Fruit fly (Drosophila melanogaster) Kc167 (cell line): ENCODE data around the gene fau.
A peak's percentile ranks its signal among the peaks of the same experiment; 100 is the strongest.

ENCODE experiments used
- Myc ChIP-seq: fragments of >200 bp; optimal IDR thresholded peaks from 2 replicates; lab custom pipeline; 2017; ENCODE audit warnings: missing external identifiers
- Sin3A ChIP-seq: fragments of >200 bp; optimal IDR thresholded peaks from 2 replicates; lab custom pipeline; 2018; ENCODE audit warnings: missing external identifiers
- h ChIP-seq: fragments of >200 bp; optimal IDR thresholded peaks from 3 replicates; lab custom pipeline; 2018; ENCODE audit warnings: missing external identifiers
- insv ChIP-seq: fragments of >200 bp; optimal IDR thresholded peaks from 3 replicates; lab custom pipeline; 2018; ENCODE audit warnings: missing external identifiers
- psq ChIP-seq: fragments of >200 bp; optimal IDR thresholded peaks from 2 replicates; lab custom pipeline; 2017; ENCODE audit warnings: missing external identifiers
- ttk ChIP-seq: sonication (Bioruptor generic); optimal IDR thresholded peaks from 2 replicates; lab custom pipeline; 2017; ENCODE audit warnings: missing external identifiers

fau gene

DNA sequence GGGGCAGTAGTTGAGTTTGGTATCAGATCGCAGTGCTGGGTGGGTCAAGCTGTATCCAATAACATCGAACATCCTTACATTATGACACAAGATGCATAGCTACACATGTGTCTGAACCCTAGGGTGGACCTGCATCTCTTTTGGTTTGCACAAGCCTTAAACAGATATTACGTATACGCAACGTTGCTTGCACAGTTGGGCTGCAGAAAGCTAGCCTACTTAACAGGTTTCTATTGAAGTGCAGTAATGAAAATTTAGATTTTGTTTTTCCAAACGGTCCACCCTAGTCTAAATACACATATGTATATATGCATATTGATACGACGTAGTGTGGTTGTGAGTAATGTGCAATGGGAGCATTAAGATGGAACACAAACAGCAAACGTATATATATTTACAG, 1.9 kb downstream of the fau start:
- TF ChIP-seq psq (lab: Kevin White, UChicago) (no peak), Myc (lab: Kevin White, UChicago) (no peak), insv (lab: Kevin White, UChicago) (no peak), h (no peak), Sin3A (lab: Kevin White, UChicago) (no peak), ttk (lab: Kevin White, UChicago) (no peak)

DNA sequence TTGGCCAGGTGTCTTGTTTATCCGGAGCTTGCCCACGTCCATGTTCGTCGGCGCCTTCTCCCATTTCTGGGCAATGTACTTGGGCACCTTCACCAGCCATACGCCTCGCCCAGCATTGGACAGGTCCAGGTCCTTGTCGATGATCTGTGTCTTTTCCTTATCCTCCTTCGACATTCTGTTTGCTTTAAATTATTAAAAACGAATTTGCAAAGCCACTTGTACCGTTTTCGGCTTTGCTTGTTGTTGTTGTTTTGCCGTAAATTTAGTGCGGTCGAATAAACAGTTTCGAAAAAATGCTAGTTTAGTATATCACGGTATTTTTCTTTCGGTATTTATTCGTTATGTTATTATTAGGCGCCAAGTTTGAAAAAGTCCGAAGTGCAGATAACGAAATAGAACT, 9.6 kb downstream of the fau start, which contains the start of gene TfIIFbeta:
Gene TfIIFbeta, minus strand, starts transcription at position 279 of the 400 bp plus-strand sequence.
- TF ChIP-seq psq (lab: Kevin White, UChicago), result no peak
- TF ChIP-seq insv (lab: Kevin White, UChicago), result no peak
- no peak for TF ChIP-seq ttk (lab: Kevin White, UChicago)
- no peak for TF ChIP-seq h
- no peak for TF ChIP-seq Myc (lab: Kevin White, UChicago)
- no peak for TF ChIP-seq Sin3A (lab: Kevin White, UChicago)

- TF ChIP-seq Myc (lab: Kevin White, UChicago), result no peak
- no peak for TF ChIP-seq Sin3A (lab: Kevin White, UChicago)
- TF ChIP-seq psq (lab: Kevin White, UChicago), result no peak
- no peak for TF ChIP-seq insv (lab: Kevin White, UChicago)
- TF ChIP-seq ttk (lab: Kevin White, UChicago), result no peak
- no peak for TF ChIP-seq h
Measured at dm6 chr3R:10761980-10762379, 15.2 kb downstream of the fau start.

DNA sequence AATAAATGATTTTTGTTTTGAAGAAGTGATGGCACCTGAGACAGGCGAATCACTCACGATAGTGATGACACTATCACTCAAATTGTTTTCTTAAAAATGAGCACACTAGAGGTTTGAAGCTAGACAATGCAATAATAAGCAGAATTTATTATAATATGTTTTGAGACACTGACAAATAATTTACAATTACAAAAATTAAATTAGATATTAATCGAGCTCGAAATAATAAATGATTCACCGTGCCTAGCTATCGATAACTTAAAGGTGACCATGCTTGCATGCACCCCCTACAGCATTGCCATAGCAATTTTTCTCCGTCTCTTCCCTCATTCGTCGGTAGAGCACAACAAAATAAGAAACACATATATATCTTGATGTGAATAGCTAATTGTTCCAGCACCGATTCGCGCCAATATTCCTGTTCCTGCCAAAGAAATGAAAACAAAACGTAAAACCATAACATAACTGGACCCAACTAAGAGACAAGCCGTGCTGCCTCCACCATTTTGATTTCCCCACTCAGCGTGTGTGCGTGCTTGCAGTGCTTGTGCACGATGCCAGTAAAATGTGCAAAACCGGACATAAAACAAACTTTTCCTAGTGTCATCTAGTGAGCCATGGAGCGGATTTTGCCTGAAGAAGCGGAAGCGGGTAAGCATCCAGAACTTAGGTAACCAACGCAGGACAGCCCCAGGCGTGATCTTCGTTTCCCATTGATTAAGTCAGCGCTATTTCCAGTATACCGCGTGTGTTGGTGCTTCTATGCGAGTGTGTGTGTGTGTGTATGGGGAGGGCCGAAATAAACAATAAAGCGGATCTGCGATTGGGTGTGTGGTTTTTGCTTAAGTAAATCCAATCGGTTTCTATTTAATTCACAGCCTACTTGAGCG, 16.0 kb downstream of the fau start, which contains the start of the genes MED7 and Cap-H2:
Gene MED7, minus strand, starts transcription at position 67 of the 890 bp plus-strand sequence.
Gene Cap-H2, plus strand, starts transcription at position 345 of the 890 bp plus-strand sequence.
- TF ChIP-seq psq (lab: Kevin White, UChicago) (peak; percentile 26), Myc (lab: Kevin White, UChicago) (no peak), insv (lab: Kevin White, UChicago) (no peak), Sin3A (lab: Kevin White, UChicago) (no peak)

dm6 chr3R:10759348-10759847, 17.8 kb downstream of the fau start, which contains the start of gene CG31272:
CG31272 (minus strand) TSS chr3R:10759398.
- TF ChIP-seq Sin3A (lab: Kevin White, UChicago) (no peak), Myc (lab: Kevin White, UChicago) (no peak), ttk (lab: Kevin White, UChicago) (no peak), insv (lab: Kevin White, UChicago) (no peak), h (no peak), psq (lab: Kevin White, UChicago) (no peak)

dm6 chr3R:10755534-10755933, 21.6 kb downstream of the fau start, which contains the start of gene CG14691:
CG14691 (minus strand) TSS chr3R:10755634.
- TF ChIP-seq ttk (lab: Kevin White, UChicago) (no peak), insv (lab: Kevin White, UChicago) (no peak), psq (lab: Kevin White, UChicago) (no peak), Sin3A (lab: Kevin White, UChicago) (no peak), Myc (lab: Kevin White, UChicago) (no peak), h (no peak)

dm6 chr3R:10751061-10751460, 26.1 kb downstream of the fau start, which contains the start of gene TkR86C:
TkR86C (minus strand) TSS chr3R:10751228.
- TF ChIP-seq insv (lab: Kevin White, UChicago) (no peak), ttk (lab: Kevin White, UChicago) (no peak)

DNA sequence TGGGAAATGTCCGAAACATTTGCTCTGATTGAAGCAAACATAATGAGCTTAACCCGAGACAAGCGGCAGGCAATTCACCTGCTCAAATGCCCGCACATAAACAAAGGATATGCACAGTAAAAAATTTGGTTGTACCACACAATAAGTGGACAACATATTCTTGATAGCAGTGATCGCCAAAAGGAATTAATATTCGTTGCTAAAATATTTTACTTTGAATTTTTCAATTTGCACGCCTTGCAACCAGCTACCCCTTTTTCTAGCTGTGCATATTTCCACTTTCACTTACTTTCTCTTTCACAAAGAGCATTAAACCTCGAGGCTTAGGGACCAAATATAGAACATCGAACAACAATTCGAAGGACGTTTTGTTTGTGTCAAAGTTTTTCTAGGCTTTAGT, 29.5 kb downstream of the fau start:
- TF ChIP-seq ttk (lab: Kevin White, UChicago), result no peak
- TF ChIP-seq Myc (lab: Kevin White, UChicago), result no peak
- TF ChIP-seq Sin3A (lab: Kevin White, UChicago), result no peak
- TF ChIP-seq insv (lab: Kevin White, UChicago), result no peak
- TF ChIP-seq h, result no peak
- TF ChIP-seq psq (lab: Kevin White, UChicago), result no peak

dm6 chr3R:10735857-10736256, 41.3 kb downstream of the fau start, which contains the start of gene tomboy20:
tomboy20 (minus strand) TSS chr3R:10735957.
- no peak for TF ChIP-seq Myc (lab: Kevin White, UChicago)
- TF ChIP-seq ttk (lab: Kevin White, UChicago), result no peak
- no peak for TF ChIP-seq h
- TF ChIP-seq insv (lab: Kevin White, UChicago), result no peak
- TF ChIP-seq psq (lab: Kevin White, UChicago), result no peak
- TF ChIP-seq Sin3A (lab: Kevin White, UChicago), result no peak

- no peak for TF ChIP-seq psq (lab: Kevin White, UChicago)
- TF ChIP-seq ttk (lab: Kevin White, UChicago), result no peak
- no peak for TF ChIP-seq Myc (lab: Kevin White, UChicago)
- TF ChIP-seq h, result no peak
- no peak for TF ChIP-seq Sin3A (lab: Kevin White, UChicago)
- TF ChIP-seq insv (lab: Kevin White, UChicago), result no peak
Measured at dm6 chr3R:10726714-10727113, 50.5 kb downstream of the fau start.
